Worm (Caenorhabditis elegans): Measurements from ENCODE around the gene oac-6.

- TF ChIP-seq pha-4 (tag; optimal IDR thresholded peaks at IDR 0.05) (no peak), unc-55 (GFP tag; optimal IDR thresholded peaks at IDR 0.05) (no peak), ceh-2 (tag; optimal IDR thresholded peaks at IDR 0.05) (no peak), nhr-232 (tag; optimal IDR thresholded peaks at IDR 0.05) (no peak), sox-4 (tag; optimal IDR thresholded peaks at IDR 0.05) (no peak), hlh-13 (GFP tag; optimal IDR thresholded peaks at IDR 0.05) (no peak), K09A11.1 (tag; optimal IDR thresholded peaks at IDR 0.05; ENCODE audit: insufficient read depth) (no peak), gmeb-2 (tag; optimal IDR thresholded peaks at IDR 0.05) (no peak), elt-4 (tag; optimal IDR thresholded peaks at IDR 0.05) (no peak), ama-1 (optimal IDR thresholded peaks at IDR 0.05) (no peak)
Observed at ce11 chrV:16308343-16308742, 5.8 kb downstream of the oac-6 start.
